Worm (Caenorhabditis elegans) whole organism, L4 larva: Measurements from ENCODE around the gene R11.3.

Experiments used
- D1046.2 ChIP-seq: fragments of 200-800 bp; sonication (Bioruptor generic); IDR thresholded peaks from 2 replicates; pipeline ENCODE4 v1.3.6; 2022; ENCODE audit warnings: missing genetic modification characterization, missing compliant biosample characterization
- F26F4.8 ChIP-seq: fragments of 200-800 bp; sonication (Bioruptor generic); conservative IDR thresholded peaks from 2 replicates; pipeline ENCODE4 v1.3.6; 2022; ENCODE audit warnings: missing genetic modification characterization, missing compliant biosample characterization
- F37D6.2 ChIP-seq: sonication (generic microtip); optimal IDR thresholded peaks from 2 replicates; lab custom pipeline; 2016; ENCODE audit warnings: mild to moderate bottlenecking, missing genetic modification characterization, missing compliant biosample characterization
- F49E8.2 ChIP-seq: sonication (generic microtip); optimal IDR thresholded peaks from 2 replicates; lab custom pipeline; 2016; ENCODE audit warnings: missing compliant biosample characterization, mild to moderate bottlenecking, missing genetic modification characterization, borderline replicate concordance
- T20F7.1 ChIP-seq: fragments of 200-800 bp; sonication (Bioruptor generic); optimal IDR thresholded peaks from 2 replicates; lab custom pipeline; 2018; ENCODE audit warnings: mild to moderate bottlenecking, missing genetic modification characterization, missing compliant biosample characterization
- T26A8.4 ChIP-seq: fragments of 200-800 bp; sonication (Bioruptor generic); IDR thresholded peaks from 2 replicates; pipeline ENCODE4 v1.3.6; 2022; ENCODE audit warnings: missing genetic modification characterization, missing compliant biosample characterization
- Y5F2A.4 ChIP-seq: fragments of 200-800 bp; sonication (Bioruptor generic); optimal IDR thresholded peaks from 2 replicates; lab custom pipeline; 2018; ENCODE audit warnings: mild to moderate bottlenecking, missing genetic modification characterization, missing compliant biosample characterization
- Y75B8A.6 ChIP-seq: fragments of 200-800 bp; sonication (Bioruptor generic); IDR thresholded peaks from 2 replicates; pipeline ENCODE4 v1.3.6; 2022; ENCODE audit warnings: missing genetic modification reagents, missing genetic modification characterization, missing compliant biosample characterization
- ZK546.5 ChIP-seq, 2 experiments: sonication (generic microtip); optimal IDR thresholded peaks; 2 replicates each; lab custom pipeline; 2017; ENCODE audit warnings: missing biosample characterization in 2 of 2, missing genetic modification characterization in 2 of 2
- aha-1 ChIP-seq: fragments of 150-350 bp; peaks from one replicate; lab custom pipeline; 2014; ENCODE audit warnings: missing biosample characterization, missing genetic modification characterization
- arid-1 ChIP-seq: fragments of 200-800 bp; sonication (Bioruptor generic); conservative IDR thresholded peaks from 2 replicates; pipeline ENCODE4 v1.3.6; 2022; ENCODE audit warnings: missing genetic modification reagents, missing genetic modification characterization, missing compliant biosample characterization
- attf-4 ChIP-seq: sonication (generic microtip); optimal IDR thresholded peaks from 3 replicates; lab custom pipeline; 2017; ENCODE audit warnings: missing biosample characterization, missing genetic modification characterization
- ceh-32 ChIP-seq: sonication (generic microtip); optimal IDR thresholded peaks from 2 replicates; lab custom pipeline; 2016; ENCODE audit warnings: mild to moderate bottlenecking, missing genetic modification characterization, missing compliant biosample characterization; ENCODE audit not compliant: poor library complexity
- ceh-82 ChIP-seq: sonication (generic microtip); optimal IDR thresholded peaks from 2 replicates; lab custom pipeline; 2017; ENCODE audit warnings: missing biosample characterization, missing genetic modification characterization
- ces-1 ChIP-seq: fragments of 150-350 bp; sonication (generic microtip); optimal IDR thresholded peaks from 4 replicates; lab custom pipeline; 2014; ENCODE audit warnings: missing biosample characterization, missing genetic modification reagents, missing genetic modification characterization
- cey-2 ChIP-seq: sonication (generic microtip); optimal IDR thresholded peaks from 3 replicates; lab custom pipeline; 2017; ENCODE audit warnings: missing genetic modification characterization, mild to moderate bottlenecking, missing compliant biosample characterization, antibody characterized with exemption, borderline replicate concordance; ENCODE audit not compliant: insufficient read depth
- daf-12 ChIP-seq: fragments of 150-350 bp; optimal IDR thresholded peaks from 2 replicates; lab custom pipeline; 2014; ENCODE audit warnings: missing biosample characterization, missing genetic modification reagents, missing genetic modification characterization
- daf-19 ChIP-seq: fragments of 200-800 bp; sonication (Bioruptor generic); conservative IDR thresholded peaks from 2 replicates; pipeline ENCODE4 v1.3.6; 2022; ENCODE audit warnings: missing genetic modification characterization, missing compliant biosample characterization
- daf-8 ChIP-seq: fragments of 200-800 bp; sonication (Bioruptor generic); IDR thresholded peaks from 2 replicates; pipeline ENCODE4 v1.3.6; 2022; ENCODE audit warnings: missing genetic modification characterization, missing compliant biosample characterization
- dmd-6 ChIP-seq: fragments of 200-800 bp; sonication (Bioruptor generic); IDR thresholded peaks from 2 replicates; pipeline ENCODE4 v1.3.6; 2022; ENCODE audit warnings: missing genetic modification reagents, missing genetic modification characterization, missing compliant biosample characterization
- dmd-9 ChIP-seq: fragments of 200-800 bp; sonication (Bioruptor generic); IDR thresholded peaks from 2 replicates; pipeline ENCODE4 v1.3.6; 2022; ENCODE audit warnings: missing genetic modification reagents, missing genetic modification characterization, missing compliant biosample characterization
- dpl-1 ChIP-seq: fragments of 150-350 bp; optimal IDR thresholded peaks from 2 replicates; lab custom pipeline; 2014; ENCODE audit warnings: missing biosample characterization, missing genetic modification reagents, missing genetic modification characterization
- fkh-10 ChIP-seq: fragments of 150-350 bp; optimal IDR thresholded peaks from 2 replicates; lab custom pipeline; 2014; ENCODE audit warnings: missing biosample characterization, missing genetic modification reagents, missing genetic modification characterization
- gei-8 ChIP-seq: fragments of 200-800 bp; sonication (Bioruptor generic); optimal IDR thresholded peaks from 2 replicates; lab custom pipeline; 2018; ENCODE audit warnings: mild to moderate bottlenecking, missing genetic modification characterization, missing compliant biosample characterization
- hif-1 ChIP-seq, 2 experiments: sonication (generic microtip); optimal IDR thresholded peaks; 2 replicates each; lab custom pipeline; 2016 to 2017; ENCODE audit warnings: missing compliant biosample characterization in 2 of 2, missing genetic modification characterization in 2 of 2, missing genetic modification reagents in 2 of 2, missing genotype in 2 of 2, mild to moderate bottlenecking in 1 of 2
- hlh-11 ChIP-seq: fragments of 200-800 bp; sonication (Bioruptor generic); optimal IDR thresholded peaks from 2 replicates; lab custom pipeline; 2018; ENCODE audit warnings: mild to moderate bottlenecking, missing genetic modification characterization, missing compliant biosample characterization
- hlh-30 ChIP-seq: sonication (generic microtip); optimal IDR thresholded peaks from 2 replicates; lab custom pipeline; 2017; ENCODE audit warnings: antibody characterized with exemption, mild to moderate bottlenecking, missing genetic modification characterization, missing compliant biosample characterization; ENCODE audit not compliant: insufficient read depth
- hmg-1.1 ChIP-seq: fragments of 200-800 bp; sonication (Bioruptor generic); IDR thresholded peaks from 2 replicates; pipeline ENCODE4 v1.3.6; 2022; ENCODE audit warnings: missing genetic modification reagents, missing genetic modification characterization, missing compliant biosample characterization
- jun-1 ChIP-seq: fragments of 150-350 bp; optimal IDR thresholded peaks from 2 replicates; lab custom pipeline; 2014; ENCODE audit warnings: missing biosample characterization, missing genetic modification reagents, missing genetic modification characterization
- lin-1 ChIP-seq: fragments of 200-800 bp; sonication (Bioruptor generic); IDR thresholded peaks from 2 replicates; pipeline ENCODE4 v1.3.6; 2022; ENCODE audit warnings: missing genetic modification reagents, missing genetic modification characterization, missing compliant biosample characterization
- lin-39 ChIP-seq: fragments of 150-350 bp; optimal IDR thresholded peaks from 2 replicates; lab custom pipeline; 2014; ENCODE audit warnings: missing biosample characterization, missing genetic modification reagents, missing genetic modification characterization
- lir-3 ChIP-seq: sonication (generic microtip); optimal IDR thresholded peaks from 2 replicates; lab custom pipeline; 2016; ENCODE audit warnings: mild to moderate bottlenecking, missing genetic modification characterization, missing compliant biosample characterization
- lsy-2 ChIP-seq, 2 experiments: fragments of 150-350 bp in 1 of 2; sonication (generic microtip) in 1 of 2; optimal IDR thresholded peaks; 2 replicates each; lab custom pipeline; 2014 to 2017; ENCODE audit warnings: missing biosample characterization in 2 of 2, missing genetic modification characterization in 2 of 2
- madf-5 ChIP-seq, 2 experiments: fragments of 200-800 bp; sonication (Bioruptor generic); IDR thresholded peaks; 2 replicates each; pipeline ENCODE4 v1.3.6; 2022; ENCODE audit warnings: missing compliant biosample characterization in 2 of 2, missing genetic modification characterization in 2 of 2
- mdl-1 ChIP-seq, 2 experiments: fragments of 150-350 bp in 1 of 2; sonication (generic microtip) in 1 of 2; optimal IDR thresholded peaks; 2 replicates each; lab custom pipeline; 2014 to 2017; ENCODE audit warnings: missing biosample characterization in 2 of 2, missing genetic modification characterization in 2 of 2
- mdt-29 ChIP-seq: fragments of 200-800 bp; sonication (Bioruptor generic); IDR thresholded peaks from 2 replicates; pipeline ENCODE4 v1.3.6; 2022; ENCODE audit warnings: missing genetic modification reagents, missing genetic modification characterization, missing compliant biosample characterization
- nhr-10 ChIP-seq: fragments of 150-350 bp; optimal IDR thresholded peaks from 2 replicates; lab custom pipeline; 2014; ENCODE audit warnings: missing biosample characterization, missing genetic modification characterization
- nhr-25 ChIP-seq: sonication (generic microtip); optimal IDR thresholded peaks from 2 replicates; lab custom pipeline; 2017; ENCODE audit warnings: missing genetic modification characterization, mild to moderate bottlenecking, missing compliant biosample characterization, antibody characterized with exemption, moderate library complexity, borderline replicate concordance; ENCODE audit not compliant: insufficient read depth
- nhr-41 ChIP-seq: fragments of 200-800 bp; sonication (Bioruptor generic); IDR thresholded peaks from 2 replicates; pipeline ENCODE4 v1.3.6; 2022; ENCODE audit warnings: missing genetic modification reagents, missing genetic modification characterization, missing compliant biosample characterization
- nhr-48 ChIP-seq: sonication (generic microtip); optimal IDR thresholded peaks from 2 replicates; lab custom pipeline; 2016; ENCODE audit warnings: mild to moderate bottlenecking, missing genetic modification characterization, missing compliant biosample characterization
- nhr-6 ChIP-seq: fragments of 150-350 bp; optimal IDR thresholded peaks from 2 replicates; lab custom pipeline; 2014; ENCODE audit warnings: missing biosample characterization, missing genetic modification characterization
- nhr-76 ChIP-seq: fragments of 150-350 bp; optimal IDR thresholded peaks from 2 replicates; lab custom pipeline; 2014; ENCODE audit warnings: missing biosample characterization, missing genetic modification characterization
- nhr-77 ChIP-seq: fragments of 150-350 bp; optimal IDR thresholded peaks from 2 replicates; lab custom pipeline; 2014; ENCODE audit warnings: missing biosample characterization, missing genetic modification characterization
- rbr-2 ChIP-seq: sonication (generic microtip); optimal IDR thresholded peaks from 2 replicates; lab custom pipeline; 2016; ENCODE audit warnings: missing genotype, missing genetic modification characterization, missing compliant biosample characterization
- saeg-2 ChIP-seq: fragments of 200-800 bp; sonication (Bioruptor generic); IDR thresholded peaks from 2 replicates; pipeline ENCODE4 v1.3.6; 2022; ENCODE audit warnings: missing genetic modification reagents, missing genetic modification characterization, missing compliant biosample characterization
- set-16 ChIP-seq: fragments of 200-800 bp; sonication (Bioruptor generic); IDR thresholded peaks from 2 replicates; pipeline ENCODE4 v1.3.6; 2022; ENCODE audit warnings: missing genetic modification reagents, missing genetic modification characterization, missing compliant biosample characterization
- snpc-4 ChIP-seq: fragments of 150-350 bp; optimal IDR thresholded peaks from 2 replicates; lab custom pipeline; 2014; ENCODE audit warnings: missing biosample characterization, missing genetic modification characterization
- spr-3 ChIP-seq: fragments of 200-800 bp; sonication (Bioruptor generic); optimal IDR thresholded peaks from 2 replicates; lab custom pipeline; 2018; ENCODE audit warnings: mild to moderate bottlenecking, missing genetic modification characterization, missing compliant biosample characterization
- tag-97 ChIP-seq: fragments of 200-800 bp; sonication (Bioruptor generic); IDR thresholded peaks from 2 replicates; pipeline ENCODE4 v1.3.6; 2022; ENCODE audit warnings: missing genetic modification characterization, missing compliant biosample characterization
- tra-1 ChIP-seq: fragments of 200-800 bp; sonication (Bioruptor generic); IDR thresholded peaks from 2 replicates; pipeline ENCODE4 v1.3.6; 2022; ENCODE audit warnings: missing genetic modification reagents, missing genetic modification characterization, missing compliant biosample characterization
- zip-2 ChIP-seq: fragments of 150-350 bp; optimal IDR thresholded peaks from 2 replicates; lab custom pipeline; 2014; ENCODE audit warnings: missing biosample characterization, missing genetic modification characterization
- ztf-11 ChIP-seq: fragments of 150-350 bp; optimal IDR thresholded peaks from 2 replicates; lab custom pipeline; 2014; ENCODE audit warnings: missing biosample characterization, missing genetic modification characterization

Gene R11.3

DNA sequence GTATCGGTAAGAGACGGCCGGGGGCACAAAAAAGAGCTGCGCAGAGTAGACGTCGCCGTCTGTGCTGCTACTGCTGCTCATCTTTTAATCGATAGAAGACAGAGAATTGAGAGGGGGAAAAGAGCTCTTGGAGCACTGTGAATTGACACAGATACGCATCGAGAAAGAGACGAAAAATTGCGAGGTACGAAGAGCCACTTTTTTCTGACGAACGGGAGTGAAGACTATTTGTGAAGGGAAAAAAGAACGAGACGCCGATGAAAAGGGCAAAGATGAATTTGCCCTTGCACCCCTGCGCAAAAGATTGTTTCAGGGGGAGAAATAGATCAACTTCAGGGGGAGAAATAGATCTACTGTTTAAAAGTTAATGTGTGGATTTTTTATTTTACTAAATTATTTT, 3.2 kb upstream of the R11.3 start:
- no peak for TF ChIP-seq tag-97 (GFP tag; lab: Robert Waterston, UW)
- no peak for TF ChIP-seq nhr-48
- no peak for TF ChIP-seq lir-3 (tag; lab: Kevin White, UChicago)
- TF ChIP-seq spr-3, result no peak
- peak; percentile 27 for TF ChIP-seq hlh-11 (tag; lab: Kevin White, UChicago)
- TF ChIP-seq T26A8.4 (GFP tag; lab: Robert Waterston, UW), result peak; percentile 62
- no peak for TF ChIP-seq zip-2 (tag; lab: Kevin White, UChicago)
- 0 out of 2 replicates have a peak, but pooled peaks have one; percentile 22 for TF ChIP-seq mdt-29 (GFP tag; lab: Robert Waterston, UW)
- no peak for TF ChIP-seq nhr-6 (tag; lab: Kevin White, UChicago)
- TF ChIP-seq gei-8 (GFP tag; lab: Kevin White, UChicago), result no peak
- TF ChIP-seq cey-2 (tag; lab: Kevin White, UChicago), result no peak
- peak; percentile 41; the same call in 1 of the 2 replicates for TF ChIP-seq set-16 (GFP tag; lab: Robert Waterston, UW)
- peak; percentile 78 for TF ChIP-seq rbr-2 (tag; lab: Kevin White, UChicago)
- TF ChIP-seq tra-1 (GFP tag; lab: Robert Waterston, UW), result no peak
- TF ChIP-seq lin-39, result no peak
- peak in 1 of 2 experiments; percentile 38 for TF ChIP-seq mdl-1 (tag; optimal IDR thresholded peaks at IDR 0.05; lab: Kevin White, UChicago)
- no peak for TF ChIP-seq daf-19 (GFP tag; lab: Robert Waterston, UW)
- TF ChIP-seq F26F4.8 (GFP tag; lab: Robert Waterston, UW), result no peak
- TF ChIP-seq ceh-32, result no peak
- no peak for TF ChIP-seq ceh-82 (tag; lab: Kevin White, UChicago)
- TF ChIP-seq lsy-2 (tag; optimal IDR thresholded peaks at IDR 0.05; lab: Kevin White, UChicago), result peak; percentile 52 to 62
- no peak for TF ChIP-seq dpl-1 (GFP tag; lab: Kevin White, UChicago)
- TF ChIP-seq daf-8, result no peak
- no peak for TF ChIP-seq Y5F2A.4 (GFP tag; lab: Kevin White, UChicago)
- TF ChIP-seq nhr-25 (tag; lab: Kevin White, UChicago), result no peak
- TF ChIP-seq hif-1 (tag; optimal IDR thresholded peaks at IDR 0.05; lab: Kevin White, UChicago), result peak in 1 of 2 experiments; percentile 19
- 0 out of 2 replicates have a peak, but pooled peaks have one; percentile 23 for TF ChIP-seq dmd-6
- no peak for TF ChIP-seq madf-5 (GFP tag; IDR thresholded peaks at IDR 0.05; lab: Robert Waterston, UW)
- TF ChIP-seq F37D6.2, result peak; percentile 88
- no peak for TF ChIP-seq ces-1
- no peak for TF ChIP-seq lin-1
- no peak for TF ChIP-seq ztf-11 (tag; lab: Kevin White, UChicago)
- no peak for TF ChIP-seq attf-4 (tag; lab: Kevin White, UChicago)
- TF ChIP-seq nhr-10, result no peak
- peak; percentile 37 for TF ChIP-seq nhr-77
- TF ChIP-seq daf-12, result no peak
- TF ChIP-seq jun-1 (tag; lab: Kevin White, UChicago), result no peak
- TF ChIP-seq T20F7.1, result no peak
- peak; percentile 78 for TF ChIP-seq fkh-10 (GFP tag; lab: Kevin White, UChicago)
- TF ChIP-seq ZK546.5 (tag; optimal IDR thresholded peaks at IDR 0.05; lab: Kevin White, UChicago), result no peak
- no peak for TF ChIP-seq saeg-2
- no peak for TF ChIP-seq Y75B8A.6 (GFP tag; lab: Robert Waterston, UW)
- peak; percentile 36 for TF ChIP-seq hlh-30 (tag; lab: Kevin White, UChicago)
- TF ChIP-seq nhr-76 (tag; lab: Kevin White, UChicago), result no peak
- TF ChIP-seq hmg-1.1, result peak; percentile 89
- no peak for TF ChIP-seq arid-1
- no peak for TF ChIP-seq D1046.2
- no peak for TF ChIP-seq snpc-4
- no peak for TF ChIP-seq F49E8.2 (tag; lab: Kevin White, UChicago)
- peak; percentile 90 for TF ChIP-seq aha-1 (tag; lab: Kevin White, UChicago)
- no peak for TF ChIP-seq nhr-41 (GFP tag; lab: Robert Waterston, UW)
- TF ChIP-seq dmd-9 (GFP tag; lab: Robert Waterston, UW), result no peak
